Worm (Caenorhabditis elegans) whole organism, L1 larva: ENCODE results near the gene C07H6.2.

Source experiments
- C34B4.2 ChIP-seq: sonication (generic microtip); optimal IDR thresholded peaks from 2 replicates; lab custom pipeline; 2017; ENCODE audit warnings: mild to moderate bottlenecking, missing genetic modification characterization, missing compliant biosample characterization
- Y116A8C.19 ChIP-seq: sonication (generic microtip); optimal IDR thresholded peaks from 2 replicates; lab custom pipeline; 2016; ENCODE audit warnings: missing compliant biosample characterization, missing genetic modification characterization, borderline replicate concordance
- aha-1 ChIP-seq: fragments of 150-350 bp; optimal IDR thresholded peaks from 2 replicates; lab custom pipeline; 2014; ENCODE audit warnings: missing biosample characterization, missing genetic modification characterization
- alr-1 ChIP-seq: fragments of 200-800 bp; sonication (Bioruptor generic); optimal IDR thresholded peaks from 2 replicates; lab custom pipeline; 2018; ENCODE audit warnings: borderline replicate concordance, mild to moderate bottlenecking, missing genetic modification characterization, missing compliant biosample characterization
- ama-1 ChIP-seq: fragments of 150-350 bp; optimal IDR thresholded peaks from 2 replicates; lab custom pipeline; 2014
- blmp-1 ChIP-seq: fragments of 150-350 bp; optimal IDR thresholded peaks from 2 replicates; lab custom pipeline; 2014; ENCODE audit warnings: missing biosample characterization, missing genetic modification characterization
- ceh-8 ChIP-seq: fragments of 200-800 bp; sonication (Bioruptor generic); optimal IDR thresholded peaks from 2 replicates; lab custom pipeline; 2018; ENCODE audit warnings: mild to moderate bottlenecking, missing genetic modification characterization, moderate library complexity, missing compliant biosample characterization
- ceh-82 ChIP-seq, 3 experiments: fragments of 150-350 bp in 1 of 3; sonication (generic microtip) in 2 of 3; optimal IDR thresholded peaks; 2 replicates each; lab custom pipeline; 2014 to 2017; ENCODE audit warnings: missing biosample characterization in 3 of 3, missing genetic modification characterization in 3 of 3
- ceh-88 ChIP-seq: fragments of 200-800 bp; sonication (Bioruptor generic); IDR thresholded peaks from 2 replicates; pipeline ENCODE4 v1.3.6; 2022; ENCODE audit warnings: missing genetic modification characterization, missing compliant biosample characterization
- ces-1 ChIP-seq: fragments of 150-350 bp; optimal IDR thresholded peaks from 2 replicates; lab custom pipeline; 2014; ENCODE audit warnings: missing biosample characterization, missing genetic modification reagents, missing genetic modification characterization
- dsc-1 ChIP-seq: sonication (generic microtip); optimal IDR thresholded peaks from 2 replicates; lab custom pipeline; 2016; ENCODE audit warnings: mild to moderate bottlenecking, missing genetic modification characterization, missing compliant biosample characterization
- efl-1 ChIP-seq, 4 experiments: fragments of 150-350 bp; optimal IDR thresholded peaks in 3 of 4; peaks in 1 of 4; 1 replicate in 1 of 4; 2 replicates in 3 of 4; lab custom pipeline; 2014; ENCODE audit warnings: missing biosample characterization in 2 of 4, missing genetic modification characterization in 2 of 4, missing genetic modification reagents in 2 of 4
- efl-3 ChIP-seq: fragments of 200-800 bp; sonication (Bioruptor generic); optimal IDR thresholded peaks from 2 replicates; lab custom pipeline; 2018; ENCODE audit warnings: mild to moderate bottlenecking, missing genetic modification characterization, missing compliant biosample characterization
- egl-13 ChIP-seq: sonication (generic microtip); optimal IDR thresholded peaks from 2 replicates; lab custom pipeline; 2016; ENCODE audit warnings: missing genotype, missing genetic modification reagents, missing genetic modification characterization, missing compliant biosample characterization
- elt-2 ChIP-seq: sonication (generic microtip); optimal IDR thresholded peaks from 2 replicates; lab custom pipeline; 2016; ENCODE audit warnings: missing genetic modification characterization, mild to moderate bottlenecking, inconsistent platforms, missing compliant biosample characterization, missing genetic modification reagents
- elt-3 ChIP-seq, 6 experiments: fragments of 150-350 bp in 1 of 6; sonication (generic microtip); optimal IDR thresholded peaks; 2 replicates each; lab custom pipeline; 2017 to 2018; ENCODE audit warnings: missing biosample characterization in 6 of 6, missing genetic modification characterization in 6 of 6, inconsistent platforms in 1 of 6
- fkh-10 ChIP-seq: sonication (generic microtip); optimal IDR thresholded peaks from 2 replicates; lab custom pipeline; 2017; ENCODE audit warnings: missing biosample characterization, missing genetic modification reagents, missing genetic modification characterization
- fkh-4 ChIP-seq: sonication (generic microtip); optimal IDR thresholded peaks from 2 replicates; lab custom pipeline; 2016; ENCODE audit warnings: missing compliant biosample characterization, missing genetic modification characterization, borderline replicate concordance
- fkh-8 ChIP-seq: sonication (generic microtip); optimal IDR thresholded peaks from 2 replicates; lab custom pipeline; 2016; ENCODE audit warnings: mild to moderate bottlenecking, missing genetic modification characterization, missing compliant biosample characterization
- fos-1 ChIP-seq: fragments of 150-350 bp; optimal IDR thresholded peaks from 2 replicates; lab custom pipeline; 2014; ENCODE audit warnings: missing biosample characterization, missing genetic modification characterization
- irx-1 ChIP-seq: sonication (generic microtip); optimal IDR thresholded peaks from 2 replicates; lab custom pipeline; 2016; ENCODE audit warnings: missing genetic modification characterization, missing compliant biosample characterization
- lin-13 ChIP-seq: fragments of 150-350 bp; optimal IDR thresholded peaks from 2 replicates; lab custom pipeline; 2014; ENCODE audit warnings: missing biosample characterization, missing genetic modification reagents, missing genetic modification characterization
- lin-14 ChIP-seq: fragments of 200-800 bp; sonication (Bioruptor generic); optimal IDR thresholded peaks from 2 replicates; lab custom pipeline; 2018; ENCODE audit warnings: mild to moderate bottlenecking, missing genetic modification characterization, moderate library complexity, missing compliant biosample characterization
- lin-35 ChIP-seq, 2 experiments: fragments of 150-350 bp; optimal IDR thresholded peaks; 2 replicates each; lab custom pipeline; 2014; ENCODE audit warnings: missing biosample characterization in 2 of 2, missing genetic modification characterization in 2 of 2, missing genetic modification reagents in 2 of 2
- lin-39 ChIP-seq: fragments of 150-350 bp; optimal IDR thresholded peaks from 2 replicates; lab custom pipeline; 2014; ENCODE audit warnings: missing biosample characterization, missing genetic modification reagents, missing genetic modification characterization
- lir-3 ChIP-seq: sonication (generic microtip); optimal IDR thresholded peaks from 2 replicates; lab custom pipeline; 2016; ENCODE audit warnings: mild to moderate bottlenecking, missing genetic modification characterization, moderate library complexity, missing compliant biosample characterization; ENCODE audit not compliant: poor library complexity
- lsy-2 ChIP-seq, 2 experiments: fragments of 150-350 bp; optimal IDR thresholded peaks; 2 replicates each; lab custom pipeline; 2014; ENCODE audit warnings: missing biosample characterization in 2 of 2, missing genetic modification characterization in 2 of 2
- mef-2 ChIP-seq: fragments of 150-350 bp; optimal IDR thresholded peaks from 2 replicates; lab custom pipeline; 2014; ENCODE audit warnings: missing biosample characterization, missing genetic modification characterization
- nhr-11 ChIP-seq: fragments of 150-350 bp; optimal IDR thresholded peaks from 2 replicates; lab custom pipeline; 2014; ENCODE audit warnings: missing biosample characterization, missing genetic modification characterization
- nhr-12 ChIP-seq: sonication (generic microtip); optimal IDR thresholded peaks from 2 replicates; lab custom pipeline; 2017; ENCODE audit warnings: missing biosample characterization, missing genetic modification characterization
- nhr-20 ChIP-seq: sonication (generic microtip); optimal IDR thresholded peaks from 2 replicates; lab custom pipeline; 2016; ENCODE audit warnings: mild to moderate bottlenecking, missing genetic modification characterization, missing compliant biosample characterization
- nhr-237 ChIP-seq: fragments of 150-350 bp; optimal IDR thresholded peaks from 2 replicates; lab custom pipeline; 2014; ENCODE audit warnings: missing biosample characterization, missing genetic modification characterization
- nhr-47 ChIP-seq: sonication (generic microtip); optimal IDR thresholded peaks from 2 replicates; lab custom pipeline; 2016; ENCODE audit warnings: mild to moderate bottlenecking, missing genetic modification characterization, moderate library complexity, missing compliant biosample characterization
- nhr-71 ChIP-seq: sonication (generic microtip); optimal IDR thresholded peaks from 2 replicates; lab custom pipeline; 2016; ENCODE audit warnings: mild to moderate bottlenecking, missing genetic modification characterization, moderate library complexity, missing compliant biosample characterization
- nhr-77 ChIP-seq: fragments of 150-350 bp; optimal IDR thresholded peaks from 2 replicates; lab custom pipeline; 2014; ENCODE audit warnings: missing biosample characterization, missing genetic modification characterization
- nhr-85 ChIP-seq: sonication (generic microtip); peaks from one replicate; lab custom pipeline; 2016; ENCODE audit warnings: missing genetic modification characterization, inconsistent platforms, missing compliant biosample characterization
- nhr-90 ChIP-seq: sonication (generic microtip); optimal IDR thresholded peaks from 2 replicates; lab custom pipeline; 2016; ENCODE audit warnings: mild to moderate bottlenecking, missing genetic modification characterization, missing compliant biosample characterization; ENCODE audit not compliant: poor library complexity
- pag-3 ChIP-seq: sonication (generic microtip); optimal IDR thresholded peaks from 2 replicates; lab custom pipeline; 2017; ENCODE audit warnings: missing genetic modification characterization, mild to moderate bottlenecking, missing compliant biosample characterization, antibody characterized with exemption, borderline replicate concordance; ENCODE audit not compliant: insufficient read depth
- pqm-1 ChIP-seq: sonication (generic microtip); optimal IDR thresholded peaks from 3 replicates; lab custom pipeline; 2017; ENCODE audit warnings: missing biosample characterization, missing genetic modification characterization
- skn-1 ChIP-seq: fragments of 150-350 bp; optimal IDR thresholded peaks from 2 replicates; lab custom pipeline; 2014; ENCODE audit warnings: missing biosample characterization, missing genetic modification characterization
- snpc-4 ChIP-seq: fragments of 150-350 bp; optimal IDR thresholded peaks from 2 replicates; lab custom pipeline; 2014; ENCODE audit warnings: missing biosample characterization, missing genetic modification characterization
- snu-23 ChIP-seq: sonication (generic microtip); optimal IDR thresholded peaks from 2 replicates; lab custom pipeline; 2016; ENCODE audit warnings: missing genetic modification characterization, missing compliant biosample characterization
- unc-130 ChIP-seq: fragments of 150-350 bp; optimal IDR thresholded peaks from 2 replicates; lab custom pipeline; 2017; ENCODE audit warnings: missing biosample characterization, missing genetic modification characterization, inconsistent platforms
- unc-30 ChIP-seq: sonication (generic microtip); optimal IDR thresholded peaks from 2 replicates; lab custom pipeline; 2017; ENCODE audit warnings: missing biosample characterization, missing genetic modification characterization
- vab-15 ChIP-seq: sonication (generic microtip); optimal IDR thresholded peaks from 2 replicates; lab custom pipeline; 2017; ENCODE audit warnings: missing genotype, mild to moderate bottlenecking, missing genetic modification characterization, missing compliant biosample characterization
- zip-4 ChIP-seq: fragments of 200-800 bp; sonication (Bioruptor generic); optimal IDR thresholded peaks from 2 replicates; lab custom pipeline; 2018; ENCODE audit warnings: mild to moderate bottlenecking, missing genetic modification characterization, moderate library complexity, missing compliant biosample characterization
- ztf-11 ChIP-seq, 2 experiments: sonication (generic microtip); optimal IDR thresholded peaks; 2 replicates each; lab custom pipeline; 2016 to 2017; ENCODE audit warnings: missing genetic modification characterization in 2 of 2, missing biosample characterization in 1 of 2, missing compliant biosample characterization in 1 of 2

C07H6.2 gene

DNA sequence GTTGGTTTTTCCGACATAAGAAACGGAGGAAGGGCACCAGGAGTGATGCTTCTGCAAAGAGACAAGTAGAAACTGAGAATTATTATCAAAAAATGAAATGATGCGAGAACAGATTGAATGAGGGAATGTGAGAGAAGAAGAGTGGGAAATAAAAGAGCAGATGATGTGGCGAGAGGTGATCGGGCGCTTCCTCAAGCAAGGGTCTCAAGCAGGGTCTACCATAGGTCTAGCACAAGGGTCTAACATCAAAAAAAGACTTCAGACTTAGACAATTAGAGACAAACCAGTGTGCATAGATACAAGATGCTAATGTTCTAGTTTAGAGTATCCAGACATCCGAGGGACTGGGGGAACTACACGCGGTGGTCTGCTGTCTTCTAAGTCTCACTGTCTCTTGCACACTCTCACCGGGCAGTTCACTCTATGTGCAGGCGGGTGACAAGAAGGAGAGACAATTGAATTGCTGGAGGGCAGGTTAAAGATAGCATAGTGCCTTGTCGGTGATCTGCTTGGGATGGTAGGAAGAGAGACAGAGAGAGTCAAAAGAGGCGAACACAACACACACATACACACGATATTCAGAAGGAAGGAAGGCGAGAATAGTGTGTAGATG lies 49.4 kb downstream of the C07H6.2 start, which contains the start of gene R13A5.7 (continued):
- TF ChIP-seq ceh-88 (GFP tag; lab: Robert Waterston, UW), result no peak
- TF ChIP-seq ama-1 (lab: Kevin White, UChicago), result no peak
- TF ChIP-seq nhr-11 (tag; lab: Kevin White, UChicago), result peak; percentile 61
- peak in 1 of 2 experiments; percentile 9 for TF ChIP-seq ztf-11 (tag; optimal IDR thresholded peaks at IDR 0.05; lab: Kevin White, UChicago)
- peak; percentile 58 for TF ChIP-seq blmp-1 (tag; lab: Kevin White, UChicago)
- TF ChIP-seq nhr-12 (tag; lab: Kevin White, UChicago), result no peak
- peak; percentile 84 for TF ChIP-seq nhr-47 (tag; lab: Kevin White, UChicago)
- TF ChIP-seq snu-23 (GFP tag; lab: Kevin White, UChicago), result peak; percentile 82
- peak; percentile 39 for TF ChIP-seq elt-2
- TF ChIP-seq dsc-1, result peak; percentile 59
- no peak for TF ChIP-seq fkh-4 (tag; lab: Kevin White, UChicago)
- peak; percentile 47 for TF ChIP-seq fos-1 (tag; lab: Kevin White, UChicago)
- peak; percentile 40 for TF ChIP-seq fkh-10
- no peak for TF ChIP-seq unc-130 (tag; lab: Kevin White, UChicago)
- TF ChIP-seq lin-13 (GFP tag; lab: Kevin White, UChicago), result peak; percentile 36
- peak; percentile 82 for TF ChIP-seq nhr-85 (tag; lab: Kevin White, UChicago)
- TF ChIP-seq pag-3 (tag; lab: Kevin White, UChicago), result no peak
- TF ChIP-seq irx-1 (tag; lab: Kevin White, UChicago), result peak; percentile 58
- peak; percentile 72 for TF ChIP-seq snpc-4 (tag; lab: Kevin White, UChicago)
- peak; percentile 64 to 80 (median 68) for TF ChIP-seq ceh-82 (tag; optimal IDR thresholded peaks at IDR 0.05; lab: Kevin White, UChicago)
- TF ChIP-seq lir-3 (tag; lab: Kevin White, UChicago), result peak; percentile 48
- TF ChIP-seq nhr-20 (tag; lab: Kevin White, UChicago), result peak; percentile 83
- peak; percentile 12 for TF ChIP-seq zip-4
- TF ChIP-seq nhr-71, result peak; percentile 89
- TF ChIP-seq aha-1, result no peak
- TF ChIP-seq nhr-90 (tag; lab: Kevin White, UChicago), result peak; percentile 59
- peak in 1 of 6 experiments; percentile 20 for TF ChIP-seq elt-3 (tag; optimal IDR thresholded peaks at IDR 0.05; lab: Kevin White, UChicago)
- TF ChIP-seq egl-13 (tag; lab: Kevin White, UChicago), result peak; percentile 40
- peak; percentile 18 for TF ChIP-seq ces-1 (GFP tag; lab: Kevin White, UChicago)
- TF ChIP-seq lin-39 (tag; lab: Kevin White, UChicago), result no peak
- TF ChIP-seq fkh-8 (tag; lab: Kevin White, UChicago), result peak; percentile 87
- TF ChIP-seq mef-2 (tag; lab: Kevin White, UChicago), result no peak
- TF ChIP-seq vab-15 (tag; lab: Kevin White, UChicago), result no peak
- peak; percentile 97 for TF ChIP-seq lin-14
- TF ChIP-seq alr-1, result no peak
- TF ChIP-seq ceh-8 (GFP tag; lab: Kevin White, UChicago), result no peak
- TF ChIP-seq pqm-1 (tag; lab: Kevin White, UChicago), result no peak
- TF ChIP-seq lin-35 (GFP tag; optimal IDR thresholded peaks at IDR 0.05; lab: Kevin White, UChicago), result peak; percentile 66 to 80
- no peak for TF ChIP-seq unc-30 (tag; lab: Kevin White, UChicago)
- TF ChIP-seq skn-1, result peak; percentile 22
- peak; percentile 70 to 79 for TF ChIP-seq efl-1 (optimal IDR thresholded peaks at IDR 0.05; lab: Kevin White, UChicago)
- TF ChIP-seq efl-1 (GFP tag; optimal IDR thresholded peaks at IDR 0.05 in 1 of 2; lab: Kevin White, UChicago), result peak; percentile 47 to 93
- no peak for TF ChIP-seq efl-3 (GFP tag; lab: Kevin White, UChicago)
- no peak for TF ChIP-seq Y116A8C.19 (tag; lab: Kevin White, UChicago)
- peak; percentile 73 for TF ChIP-seq nhr-77
- peak; percentile 68 to 86 for TF ChIP-seq lsy-2 (tag; optimal IDR thresholded peaks at IDR 0.05; lab: Kevin White, UChicago)
- peak; percentile 67 for TF ChIP-seq nhr-237 (tag; lab: Kevin White, UChicago)
- no peak for TF ChIP-seq C34B4.2 (tag; lab: Kevin White, UChicago)
